Worm (Caenorhabditis elegans): ENCODE results near the gene ttn-1.

ttn-1 gene

ce11 chrV:6101243-6101898 lies 101.1 kb downstream of the ttn-1 start:
- TF ChIP-seq tbx-37 (GFP tag; conservative IDR thresholded peaks at IDR 0.05) (no peak), hnd-1 (tag; optimal IDR thresholded peaks at IDR 0.05) (no peak), F13C5.2 (tag; optimal IDR thresholded peaks at IDR 0.05) (no peak), hmg-4 (GFP tag; optimal IDR thresholded peaks at IDR 0.05) (no peak), ceh-13 (GFP tag; optimal IDR thresholded peaks at IDR 0.05) (no peak), aly-1 (tag; optimal IDR thresholded peaks at IDR 0.05) (no peak), tbx-11 (GFP tag; IDR thresholded peaks at IDR 0.05) (no peak)

- TF ChIP-seq F13C5.2 (tag; optimal IDR thresholded peaks at IDR 0.05) = peak; percentile 33
- TF ChIP-seq sea-1 (GFP tag; conservative IDR thresholded peaks at IDR 0.05) = 0 out of 2 replicates have a peak, but pooled peaks have one; percentile 43
- peak; percentile 59 for TF ChIP-seq hmg-4 (GFP tag; optimal IDR thresholded peaks at IDR 0.05)
- TF ChIP-seq tra-4 (tag; optimal IDR thresholded peaks at IDR 0.05) = no peak
These were observed 101.9 kb downstream of the ttn-1 start, which contains the start of gene crt-1 for ce11 chrV:6100492-6101004. Gene crt-1, minus strand, starts transcription at chrV:6100542.

- TF ChIP-seq ets-7 (tag; optimal IDR thresholded peaks at IDR 0.05) = no peak
- TF ChIP-seq tbx-11 (GFP tag; IDR thresholded peaks at IDR 0.05) = no peak
- no peak for TF ChIP-seq sea-1 (GFP tag; conservative IDR thresholded peaks at IDR 0.05)
- no peak for TF ChIP-seq aly-1 (tag; optimal IDR thresholded peaks at IDR 0.05)
- no peak for TF ChIP-seq ceh-13 (GFP tag; optimal IDR thresholded peaks at IDR 0.05)
- TF ChIP-seq flt-1 (GFP tag; IDR thresholded peaks at IDR 0.05) = no peak
These were observed 102.8 kb downstream of the ttn-1 start for ce11 chrV:6099634-6100033.

- TF ChIP-seq ama-1 (optimal IDR thresholded peaks at IDR 0.05) = no peak
- TF ChIP-seq B0310.2 (tag; optimal IDR thresholded peaks at IDR 0.05) = peak; percentile 23
These were observed 103.7 kb downstream of the ttn-1 start for ce11 chrV:6098755-6099155.

ce11 chrV:6096559-6097155 lies 105.8 kb downstream of the ttn-1 start, which contains the start of gene smut-1:
Gene smut-1, plus strand, starts transcription at chrV:6097105.
- TF ChIP-seq tra-4 (tag; optimal IDR thresholded peaks at IDR 0.05) (no peak), ceh-13 (GFP tag; optimal IDR thresholded peaks at IDR 0.05) (no peak), ets-7 (tag; optimal IDR thresholded peaks at IDR 0.05) (no peak), flt-1 (GFP tag; IDR thresholded peaks at IDR 0.05) (no peak), scrt-1 (GFP tag; IDR thresholded peaks at IDR 0.05) (no peak), F13C5.2 (tag; optimal IDR thresholded peaks at IDR 0.05) (no peak), hmg-4 (GFP tag; optimal IDR thresholded peaks at IDR 0.05) (no peak), ceh-36 (tag; optimal IDR thresholded peaks at IDR 0.05) (no peak), pes-1 (GFP tag; IDR thresholded peaks at IDR 0.05) (no peak), B0310.2 (tag; optimal IDR thresholded peaks at IDR 0.05) (no peak), tbx-11 (GFP tag; IDR thresholded peaks at IDR 0.05) (no peak), ama-1 (optimal IDR thresholded peaks at IDR 0.05) (no peak), sea-1 (GFP tag; conservative IDR thresholded peaks at IDR 0.05) (no peak), hnd-1 (tag; optimal IDR thresholded peaks at IDR 0.05) (no peak), hmbx-1 (tag; optimal IDR thresholded peaks at IDR 0.05) (no peak), tbx-37 (GFP tag; conservative IDR thresholded peaks at IDR 0.05) (no peak), aly-1 (tag; optimal IDR thresholded peaks at IDR 0.05) (no peak)

- TF ChIP-seq B0310.2 (tag; optimal IDR thresholded peaks at IDR 0.05) (no peak), hmbx-1 (tag; optimal IDR thresholded peaks at IDR 0.05) (no peak), aly-1 (tag; optimal IDR thresholded peaks at IDR 0.05) (no peak)
These were observed 106.6 kb downstream of the ttn-1 start, which contains the start of gene Y38A10A.7 for ce11 chrV:6095829-6096228. Gene Y38A10A.7, plus strand, starts transcription at chrV:6096197.

All from whole organism, early embryonic.